Worm (Caenorhabditis elegans): ENCODE results near the gene T22E5.1.

Gene T22E5.1

ce11 chrX:6405905-6406304 is 6.8 kb upstream of the T22E5.1 start:
- TF ChIP-seq jun-1 (tag; optimal IDR thresholded peaks at IDR 0.05) (no peak), snpc-1.2 (GFP tag; IDR thresholded peaks at IDR 0.05) (no peak), skn-1 (tag; optimal IDR thresholded peaks at IDR 0.05) (no peak), sdz-12 (GFP tag; optimal IDR thresholded peaks at IDR 0.05) (no peak), aha-1 (tag) (peak; percentile 91)

ce11 chrX:6407805-6408204 is 4.9 kb upstream of the T22E5.1 start:
- no peak for TF ChIP-seq jun-1 (tag; optimal IDR thresholded peaks at IDR 0.05)
- TF ChIP-seq F37D6.2 (tag; optimal IDR thresholded peaks at IDR 0.05): no peak
- no peak for TF ChIP-seq daf-16 (GFP tag; optimal IDR thresholded peaks at IDR 0.05)
- TF ChIP-seq daf-16 (tag; optimal IDR thresholded peaks at IDR 0.05): peak; percentile 33

- TF ChIP-seq pqm-1 (tag; optimal IDR thresholded peaks at IDR 0.05) (peak; percentile 76), nhr-28 (tag; optimal IDR thresholded peaks at IDR 0.05) (peak; percentile 1), unc-39 (tag; optimal IDR thresholded peaks at IDR 0.05) (no peak), nhr-42 (GFP tag; IDR thresholded peaks at IDR 0.05) (no peak), saeg-2 (GFP tag; IDR thresholded peaks at IDR 0.05) (no peak), attf-4 (tag; optimal IDR thresholded peaks at IDR 0.05) (no peak)
These were observed 4.4 kb upstream of the T22E5.1 start for ce11 chrX:6408286-6408685.

- no peak for TF ChIP-seq lsy-2 (tag; optimal IDR thresholded peaks at IDR 0.05)
- TF ChIP-seq set-16 (GFP tag; IDR thresholded peaks at IDR 0.05): peak; percentile 73
These were observed 4.0 kb upstream of the T22E5.1 start for ce11 chrX:6408713-6409112.

- TF ChIP-seq lin-13 (GFP tag; optimal IDR thresholded peaks at IDR 0.05) (no peak), nhr-11 (tag; optimal IDR thresholded peaks at IDR 0.05) (peak; percentile 60), lin-1 (GFP tag; IDR thresholded peaks at IDR 0.05) (no peak), T26A8.4 (GFP tag; IDR thresholded peaks at IDR 0.05) (no peak), zag-1 (tag; optimal IDR thresholded peaks at IDR 0.05) (no peak), nhr-48 (tag; optimal IDR thresholded peaks at IDR 0.05) (no peak), ceh-44 (GFP tag; IDR thresholded peaks at IDR 0.05) (no peak), daf-19 (GFP tag; conservative IDR thresholded peaks at IDR 0.05) (no peak), daf-16 (GFP tag; optimal IDR thresholded peaks at IDR 0.05) (peak in 1 of 2 experiments; percentile 93), daf-16 (tag; optimal IDR thresholded peaks at IDR 0.05) (no peak), egl-27 (tag; optimal IDR thresholded peaks at IDR 0.05) (no peak), hlh-11 (tag; optimal IDR thresholded peaks at IDR 0.05) (peak; percentile 74), lir-3 (tag; optimal IDR thresholded peaks at IDR 0.05) (no peak), vab-7 (GFP tag; IDR thresholded peaks at IDR 0.05) (no peak), hlh-30 (tag; optimal IDR thresholded peaks at IDR 0.05; ENCODE audit: insufficient read depth) (no peak), gei-8 (GFP tag; optimal IDR thresholded peaks at IDR 0.05) (no peak), mxl-3 (GFP tag; optimal IDR thresholded peaks at IDR 0.05) (peak; percentile 12), nhr-41 (GFP tag; IDR thresholded peaks at IDR 0.05) (no peak), tag-97 (GFP tag; IDR thresholded peaks at IDR 0.05) (no peak), ceh-62 (tag; optimal IDR thresholded peaks at IDR 0.05) (no peak), Y48G9A.11 (GFP tag; IDR thresholded peaks at IDR 0.05) (no peak), pqm-1 (tag; optimal IDR thresholded peaks at IDR 0.05) (no peak), dmd-6 (GFP tag; IDR thresholded peaks at IDR 0.05) (peak; percentile 12; the same call in 1 of the 2 replicates), aha-1 (tag) (no peak), tra-1 (GFP tag; IDR thresholded peaks at IDR 0.05) (no peak), saeg-2 (GFP tag; IDR thresholded peaks at IDR 0.05) (no peak), D1046.2 (GFP tag; IDR thresholded peaks at IDR 0.05) (no peak), php-3 (GFP tag; IDR thresholded peaks at IDR 0.05) (no peak), zfp-3 (GFP tag; conservative IDR thresholded peaks at IDR 0.05) (no peak), ctbp-1 (GFP tag; IDR thresholded peaks at IDR 0.05) (peak; percentile 61; the same call in 1 of the 2 replicates), daf-12 (tag; optimal IDR thresholded peaks at IDR 0.05) (no peak), nhr-76 (tag; optimal IDR thresholded peaks at IDR 0.05) (no peak), mdl-1 (tag; optimal IDR thresholded peaks at IDR 0.05) (peak in 1 of 2 experiments; percentile 19), lin-39 (tag; optimal IDR thresholded peaks at IDR 0.05) (no peak), attf-4 (tag; optimal IDR thresholded peaks at IDR 0.05) (no peak)
These were observed 2.4 kb upstream of the T22E5.1 start, which contains the start of gene mup-2 for ce11 chrX:6410177-6410765. TSS of gene mup-2 (minus strand) at chrX:6410227.
